Worm (Caenorhabditis elegans) whole organism, L1 larva: Measurements from ENCODE around the gene odd-1.

ENCODE experiments used
- ceh-82 ChIP-seq, 3 experiments: fragments of 150-350 bp in 1 of 3; sonication (generic microtip) in 2 of 3; optimal IDR thresholded peaks; 2 replicates each; lab custom pipeline; 2014 to 2017; ENCODE audit warnings: missing biosample characterization in 3 of 3, missing genetic modification characterization in 3 of 3
- dpl-1 ChIP-seq, 3 experiments: fragments of 150-350 bp in 2 of 3; sonication (generic microtip) in 1 of 3; optimal IDR thresholded peaks; 2 replicates each; lab custom pipeline; 2014 to 2017; ENCODE audit warnings: missing biosample characterization in 3 of 3, missing genetic modification characterization in 3 of 3, missing genetic modification reagents in 3 of 3
- elt-2 ChIP-seq: sonication (generic microtip); optimal IDR thresholded peaks from 2 replicates; lab custom pipeline; 2016; ENCODE audit warnings: missing genetic modification characterization, mild to moderate bottlenecking, inconsistent platforms, missing compliant biosample characterization, missing genetic modification reagents
- fkh-4 ChIP-seq: sonication (generic microtip); optimal IDR thresholded peaks from 2 replicates; lab custom pipeline; 2016; ENCODE audit warnings: missing compliant biosample characterization, missing genetic modification characterization, borderline replicate concordance
- lsy-2 ChIP-seq, 2 experiments: fragments of 150-350 bp; optimal IDR thresholded peaks; 2 replicates each; lab custom pipeline; 2014; ENCODE audit warnings: missing biosample characterization in 2 of 2, missing genetic modification characterization in 2 of 2
- nhr-11 ChIP-seq: fragments of 150-350 bp; optimal IDR thresholded peaks from 2 replicates; lab custom pipeline; 2014; ENCODE audit warnings: missing biosample characterization, missing genetic modification characterization
- nhr-77 ChIP-seq: fragments of 150-350 bp; optimal IDR thresholded peaks from 2 replicates; lab custom pipeline; 2014; ENCODE audit warnings: missing biosample characterization, missing genetic modification characterization
- nhr-90 ChIP-seq: sonication (generic microtip); optimal IDR thresholded peaks from 2 replicates; lab custom pipeline; 2016; ENCODE audit warnings: mild to moderate bottlenecking, missing genetic modification characterization, missing compliant biosample characterization; ENCODE audit not compliant: poor library complexity
- sptf-1 ChIP-seq: fragments of 150-350 bp; optimal IDR thresholded peaks from 2 replicates; lab custom pipeline; 2014; ENCODE audit warnings: missing biosample characterization, missing genetic modification characterization
- tbx-2 ChIP-seq: sonication (generic microtip); optimal IDR thresholded peaks from 2 replicates; lab custom pipeline; 2016; ENCODE audit warnings: missing genetic modification characterization, missing compliant biosample characterization
- tlp-1 ChIP-seq: fragments of 150-350 bp; optimal IDR thresholded peaks from 2 replicates; lab custom pipeline; 2014; ENCODE audit warnings: missing biosample characterization, missing genetic modification characterization
- unc-130 ChIP-seq: fragments of 150-350 bp; optimal IDR thresholded peaks from 2 replicates; lab custom pipeline; 2017; ENCODE audit warnings: missing biosample characterization, missing genetic modification characterization, inconsistent platforms
- ztf-4 ChIP-seq: fragments of 150-350 bp; optimal IDR thresholded peaks from 2 replicates; lab custom pipeline; 2014; ENCODE audit warnings: missing biosample characterization, missing genetic modification characterization

DNA sequence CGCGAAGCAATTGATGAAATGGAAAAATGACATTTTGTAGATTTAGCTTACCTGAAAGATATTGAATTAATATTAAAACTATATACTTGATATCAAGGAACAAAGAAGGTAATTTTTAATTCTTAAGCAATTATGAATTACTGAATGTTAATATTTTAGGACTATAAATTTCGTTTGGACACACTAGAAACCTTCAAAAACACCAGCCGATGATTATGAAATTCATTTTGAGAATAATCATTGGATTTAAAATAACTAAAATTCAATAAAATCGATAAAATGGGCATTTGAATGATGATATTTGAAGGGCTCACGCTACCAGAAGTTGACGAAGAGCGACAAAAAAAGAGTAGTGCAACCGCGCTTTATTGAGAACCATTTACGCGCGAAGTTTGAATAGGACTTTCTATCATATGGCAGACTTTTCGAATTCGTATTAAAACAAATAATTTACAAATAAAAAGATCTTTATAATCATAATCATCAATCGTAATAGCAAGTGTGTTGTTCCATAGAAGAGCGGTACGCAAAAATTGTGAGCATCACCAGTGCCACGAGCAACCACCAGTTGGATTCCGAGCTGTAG, 34.2 kb upstream of the odd-1 start, which contains the start of gene ZK418.5:
- TF ChIP-seq unc-130 (tag; lab: Kevin White, UChicago) (no peak), nhr-77 (tag; lab: Kevin White, UChicago) (no peak), ztf-4 (tag; lab: Kevin White, UChicago) (no peak), elt-2 (tag; lab: Kevin White, UChicago) (no peak), nhr-11 (tag; lab: Kevin White, UChicago) (no peak), nhr-90 (tag; lab: Kevin White, UChicago) (peak; percentile 45), ceh-82 (tag; optimal IDR thresholded peaks at IDR 0.05; lab: Kevin White, UChicago) (peak; percentile 29 to 68 (median 42)), tlp-1 (tag; lab: Kevin White, UChicago) (no peak), lsy-2 (tag; optimal IDR thresholded peaks at IDR 0.05; lab: Kevin White, UChicago) (peak; percentile 73 to 82), tbx-2 (tag; lab: Kevin White, UChicago) (peak; percentile 37), sptf-1 (tag; lab: Kevin White, UChicago) (no peak), fkh-4 (tag; lab: Kevin White, UChicago) (no peak), dpl-1 (GFP tag; optimal IDR thresholded peaks at IDR 0.05; lab: Kevin White, UChicago) (peak; percentile 92 to 97 (median 96))
